Fruit fly (Drosophila melanogaster): ENCODE data around the gene twy.

The twy gene

dm6 chr3L:11819639-11820456 is 26.8 kb upstream of the twy start (continued):
- TF ChIP-seq Rfx (GFP tag; IDR thresholded peaks at IDR 0.05) (peak; percentile 72; the same call in 1 of the 2 replicates), Ravus (GFP tag; IDR thresholded peaks at IDR 0.05) (no peak), CG17186 (GFP tag; optimal IDR thresholded peaks at IDR 0.05) (no peak), dm (GFP tag; optimal IDR thresholded peaks at IDR 0.05) (peak; percentile 54), fru (optimal IDR thresholded peaks at IDR 0.05) (no peak), mld (GFP tag; IDR thresholded peaks at IDR 0.05; ENCODE audit: partially characterized antibody) (no peak), tx (GFP tag; optimal IDR thresholded peaks at IDR 0.05) (peak; percentile 10), CG9609 (GFP tag; optimal IDR thresholded peaks at IDR 0.05) (no peak), CG30431 (GFP tag; optimal IDR thresholded peaks at IDR 0.05) (no peak), CG32772 (GFP tag; IDR thresholded peaks at IDR 0.05) (no peak), bsh (GFP tag; optimal IDR thresholded peaks at IDR 0.05) (peak; percentile 34 to 42), bcd (GFP tag; optimal IDR thresholded peaks at IDR 0.05) (no peak), HmgD (GFP tag; optimal IDR thresholded peaks at IDR 0.05) (no peak), Dip3 (GFP tag; optimal IDR thresholded peaks at IDR 0.05) (no peak), CG8944 (GFP tag; optimal IDR thresholded peaks at IDR 0.05) (no peak), bowl (GFP tag; IDR thresholded peaks at IDR 0.05) (no peak), Sry-δ (GFP tag; optimal IDR thresholded peaks at IDR 0.05) (no peak), CG10366 (GFP tag; IDR thresholded peaks at IDR 0.05) (no peak), HLH54F (GFP tag; optimal IDR thresholded peaks at IDR 0.05) (peak; percentile 26), CG3995 (GFP tag; optimal IDR thresholded peaks at IDR 0.05) (no peak), Pdp1 (GFP tag; optimal IDR thresholded peaks at IDR 0.05) (peak; percentile 13 to 45), NK7.1 (GFP tag; optimal IDR thresholded peaks at IDR 0.05) (no peak), Bgb (GFP tag; IDR thresholded peaks at IDR 0.05; ENCODE audit: partially characterized antibody) (no peak), CG8281 (tag; optimal IDR thresholded peaks at IDR 0.05) (no peak), Mad (GFP tag; optimal IDR thresholded peaks at IDR 0.05) (no peak), Taf1 (GFP tag; IDR thresholded peaks at IDR 0.05) (0 out of 2 replicates have a peak, but pooled peaks have one; percentile 18), CG12236 (GFP tag; optimal IDR thresholded peaks at IDR 0.05) (no peak), seq (GFP tag; IDR thresholded peaks at IDR 0.05) (no peak), Abd-B (GFP tag; optimal IDR thresholded peaks at IDR 0.05) (no peak)

dm6 chr3L:11816641-11817040 is 23.6 kb upstream of the twy start:
- TF ChIP-seq gcm2 (GFP tag; optimal IDR thresholded peaks at IDR 0.05), result no peak
- peak; percentile 99 for TF ChIP-seq CG11504 (tag; optimal IDR thresholded peaks at IDR 0.05)

DNA sequence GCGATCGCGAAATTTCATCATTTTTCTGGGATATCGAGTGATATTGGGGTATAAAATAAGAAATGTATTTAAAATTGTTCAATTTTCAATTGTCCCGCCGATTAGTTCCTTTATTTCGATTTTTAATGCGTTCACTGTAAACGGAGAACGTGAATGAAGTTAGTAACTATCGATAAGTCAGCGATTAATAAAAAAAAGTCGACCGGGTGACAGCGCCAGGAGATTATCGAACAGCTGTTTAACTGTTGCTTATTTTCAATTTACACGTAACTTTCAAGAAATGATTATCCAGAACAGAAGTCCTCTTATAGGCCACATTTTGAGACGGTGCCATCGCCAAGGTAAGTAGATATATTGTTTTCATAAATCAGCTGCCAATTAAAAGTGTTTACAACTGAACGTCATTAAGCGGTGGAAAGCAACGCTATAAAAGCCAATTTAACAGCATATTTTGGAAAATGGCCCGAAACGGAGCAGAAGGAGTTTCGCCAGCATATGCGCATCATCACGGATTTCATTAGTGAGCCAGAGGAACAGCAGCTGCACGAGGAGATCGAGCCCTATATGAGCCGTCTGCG is 22.2 kb upstream of the twy start, which contains the start of gene CG14130:
Gene CG14130, plus strand, starts transcription at position 225 of the 578 bp plus-strand sequence.
- TF ChIP-seq lov (optimal IDR thresholded peaks at IDR 0.05), result no peak
- TF ChIP-seq lov (GFP tag; IDR thresholded peaks at IDR 0.05), result no peak
- peak; percentile 94 for TF ChIP-seq hbn (GFP tag; IDR thresholded peaks at IDR 0.05; ENCODE audit: partially characterized antibody)
- TF ChIP-seq ssp (GFP tag; IDR thresholded peaks at IDR 0.05), result no peak
- TF ChIP-seq MESR4 (GFP tag; optimal IDR thresholded peaks at IDR 0.05), result peak; percentile 10
- peak; percentile 84 for TF ChIP-seq knrl (GFP tag; IDR thresholded peaks at IDR 0.05; ENCODE audit: partially characterized antibody)
- TF ChIP-seq HmgZ (tag; optimal IDR thresholded peaks at IDR 0.05), result peak; percentile 56
- peak; percentile 98 for TF ChIP-seq scrt (GFP tag; optimal IDR thresholded peaks at IDR 0.05)
- TF ChIP-seq CG14860 (GFP tag; IDR thresholded peaks at IDR 0.05; ENCODE audit: partially characterized antibody), result peak; percentile 91
- TF ChIP-seq dpn (GFP tag; optimal IDR thresholded peaks at IDR 0.05), result no peak
- peak; percentile 98 for TF ChIP-seq E2f2 (GFP tag; IDR thresholded peaks at IDR 0.05)
- peak; percentile 94 for TF ChIP-seq bbx (GFP tag; IDR thresholded peaks at IDR 0.05; ENCODE audit: partially characterized antibody)
- peak; percentile 94 for TF ChIP-seq CG11504 (tag; optimal IDR thresholded peaks at IDR 0.05)
- no peak for TF ChIP-seq p53 (GFP tag; optimal IDR thresholded peaks at IDR 0.05)
- TF ChIP-seq Elba2 (GFP tag; optimal IDR thresholded peaks at IDR 0.05), result peak; percentile 62
- peak; percentile 18 for TF ChIP-seq gfzf (GFP tag; optimal IDR thresholded peaks at IDR 0.05)
- peak; percentile 22 for TF ChIP-seq CG4617 (GFP tag; optimal IDR thresholded peaks at IDR 0.05; ENCODE audit: borderline replicate concordance)
- TF ChIP-seq amos (GFP tag; IDR thresholded peaks at IDR 0.05; ENCODE audit: partially characterized antibody), result peak; percentile 91
